Worm (Caenorhabditis elegans) whole organism, midembryonic: ENCODE measurements around the gene srlf-2.

Source experiments
- T22C8.4 ChIP-seq: fragments of 200-800 bp; sonication (Bioruptor generic); IDR thresholded peaks from 2 replicates; pipeline ENCODE4 v1.3.6; 2022; ENCODE audit warnings: missing genetic modification characterization, missing compliant biosample characterization
- cog-1 ChIP-seq: sonication (generic microtip); optimal IDR thresholded peaks from 2 replicates; lab custom pipeline; 2016; ENCODE audit warnings: missing genetic modification characterization, missing compliant biosample characterization
- flt-1 ChIP-seq: fragments of 200-800 bp; sonication (Bioruptor generic); IDR thresholded peaks from 2 replicates; pipeline ENCODE4 v1.3.6; 2022; ENCODE audit warnings: missing genetic modification characterization, missing compliant biosample characterization
- klf-2 ChIP-seq: fragments of 200-800 bp; sonication (Bioruptor generic); conservative IDR thresholded peaks from 2 replicates; pipeline ENCODE4 v1.3.6; 2022; ENCODE audit warnings: missing genetic modification reagents, missing genetic modification characterization, missing compliant biosample characterization
- tab-1 ChIP-seq: fragments of 200-800 bp; sonication (Bioruptor generic); IDR thresholded peaks from 2 replicates; pipeline ENCODE4 v1.3.6; 2022; ENCODE audit warnings: missing genetic modification characterization, missing compliant biosample characterization
- ztf-23 ChIP-seq: fragments of 200-800 bp; sonication (Bioruptor generic); IDR thresholded peaks from 2 replicates; pipeline ENCODE4 v1.3.6; 2022; ENCODE audit warnings: missing genetic modification reagents, missing genetic modification characterization, missing compliant biosample characterization

DNA sequence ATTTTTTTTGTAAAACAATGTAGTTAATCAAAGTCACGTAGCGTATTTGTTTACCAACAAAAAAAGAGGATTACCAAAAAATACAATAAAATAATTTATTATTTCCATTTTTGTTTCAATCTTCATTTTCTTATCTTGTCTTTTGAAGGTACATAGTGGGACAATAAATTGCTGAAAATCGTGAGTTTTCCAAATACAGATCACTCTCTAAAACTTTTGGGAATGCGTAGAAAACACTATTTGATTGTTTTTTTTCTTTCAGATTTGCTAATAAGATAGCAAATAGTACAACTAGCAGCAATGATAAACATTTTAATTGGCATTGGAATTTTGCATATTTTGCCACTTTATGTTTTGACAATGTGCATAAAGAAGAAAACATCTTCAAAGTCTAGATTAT lies 11.4 kb downstream of the srlf-2 start, which contains the start of gene C28C12.1:
- no peak for TF ChIP-seq flt-1 (GFP tag; lab: Robert Waterston, UW)
- no peak for TF ChIP-seq tab-1 (GFP tag; lab: Robert Waterston, UW)
- no peak for TF ChIP-seq ztf-23 (GFP tag; lab: Robert Waterston, UW)
- TF ChIP-seq klf-2 (GFP tag; lab: Robert Waterston, UW): no peak
- no peak for TF ChIP-seq cog-1 (tag; lab: Kevin White, UChicago)
- TF ChIP-seq T22C8.4 (GFP tag; lab: Robert Waterston, UW): no peak
